Fruit fly (Drosophila melanogaster) whole organism, larva: Measurements from ENCODE around the gene CG5382.

Experiments
- noc ChIP-seq: fragments of 200-800 bp; sonication (Bioruptor generic); optimal IDR thresholded peaks from 3 replicates; lab custom pipeline; 2019; ENCODE audit warnings: missing biosample characterization, mild to moderate bottlenecking, missing genetic modification characterization, moderate library complexity

Gene CG5382

DNA sequence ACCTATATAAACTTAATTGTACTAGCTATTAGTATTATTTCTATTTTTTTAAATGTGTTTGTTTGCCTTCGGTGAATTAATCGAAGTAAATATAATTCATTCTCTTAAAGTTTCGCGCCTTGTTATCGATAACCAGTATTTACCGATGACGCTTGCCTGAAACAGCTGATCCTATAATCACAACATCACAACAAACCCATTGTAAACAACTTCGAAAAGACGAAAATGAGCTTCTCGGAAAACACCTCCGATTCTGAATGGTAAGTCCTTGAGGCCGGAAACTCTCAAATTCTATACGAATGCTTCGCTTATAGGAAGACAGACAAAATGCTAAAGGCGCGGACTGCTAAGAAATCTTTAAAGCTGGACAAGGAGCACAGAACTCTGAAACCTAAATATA is 14.2 kb upstream of the CG5382 start, which contains the start of gene CG34149:
CG34149 (plus strand) TSS at position 187 of the 400 bp plus-strand sequence.
- no peak for TF ChIP-seq noc (tag; lab: Kevin White, UChicago)

DNA sequence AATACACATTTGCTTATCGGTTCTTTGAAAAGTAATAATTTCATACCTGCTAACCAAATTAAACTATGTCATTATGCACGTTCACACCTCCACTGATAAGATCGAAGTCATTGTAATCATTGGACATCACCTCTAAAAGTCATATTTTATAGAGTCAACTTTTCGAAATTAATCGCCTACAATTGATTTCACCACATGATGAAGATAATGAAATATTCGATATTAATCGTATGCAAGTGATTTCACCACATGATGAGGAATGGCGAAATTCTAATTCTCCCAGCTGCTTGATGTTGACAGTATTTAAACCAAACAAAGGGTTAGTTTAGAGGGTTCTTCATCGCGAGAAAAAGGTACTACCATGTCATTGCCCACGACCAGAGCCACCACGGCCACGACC is 9.9 kb upstream of the CG5382 start, which contains the start of gene CG18596:
CG18596 (plus strand) TSS at position 250 of the 400 bp plus-strand sequence.
- no peak for TF ChIP-seq noc (tag; lab: Kevin White, UChicago)

DNA sequence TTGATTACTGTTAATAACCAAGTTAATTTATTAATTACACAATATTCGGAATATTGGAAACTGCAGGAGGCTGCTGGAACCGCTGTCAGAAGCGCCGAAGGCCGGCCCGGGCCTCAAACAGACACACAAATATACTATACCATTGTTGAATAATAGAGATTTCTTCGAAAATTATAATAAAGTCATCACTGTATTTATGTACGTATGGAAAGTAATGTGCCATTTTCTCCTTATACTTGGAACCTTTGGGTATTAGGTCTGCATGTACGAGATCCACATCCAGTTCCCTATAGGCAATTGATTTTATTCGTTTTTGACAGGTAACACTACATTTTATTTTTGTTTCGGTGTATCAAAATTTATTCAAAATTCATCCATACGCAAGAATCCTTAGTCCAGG is 6.8 kb upstream of the CG5382 start, which contains the start of gene CG7069:
CG7069 (plus strand) TSS at position 301 of the 400 bp plus-strand sequence.
- TF ChIP-seq noc (tag; lab: Kevin White, UChicago), result no peak

DNA sequence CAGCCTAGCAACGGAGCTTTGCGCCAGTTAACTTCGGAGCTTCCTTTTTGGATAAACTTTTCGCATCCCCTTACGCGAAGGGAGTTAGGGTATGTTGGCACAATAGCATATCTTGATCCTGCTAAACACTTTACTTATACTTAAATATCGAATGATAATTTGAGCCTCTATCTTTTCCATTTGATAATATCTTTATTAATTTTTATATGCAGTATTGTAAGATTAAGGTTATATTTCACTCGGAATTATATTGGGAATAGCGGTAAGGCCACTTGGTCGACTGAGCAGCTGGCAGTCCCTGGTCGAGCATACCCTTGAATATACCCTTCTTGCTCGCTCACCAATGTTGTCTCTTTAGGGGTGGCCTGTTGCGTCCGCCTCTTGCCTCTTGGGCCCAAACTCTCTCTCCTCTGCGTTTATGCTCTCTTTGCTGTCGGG is 3.0 kb upstream of the CG5382 start:
- no peak for TF ChIP-seq noc (tag; lab: Kevin White, UChicago)

DNA sequence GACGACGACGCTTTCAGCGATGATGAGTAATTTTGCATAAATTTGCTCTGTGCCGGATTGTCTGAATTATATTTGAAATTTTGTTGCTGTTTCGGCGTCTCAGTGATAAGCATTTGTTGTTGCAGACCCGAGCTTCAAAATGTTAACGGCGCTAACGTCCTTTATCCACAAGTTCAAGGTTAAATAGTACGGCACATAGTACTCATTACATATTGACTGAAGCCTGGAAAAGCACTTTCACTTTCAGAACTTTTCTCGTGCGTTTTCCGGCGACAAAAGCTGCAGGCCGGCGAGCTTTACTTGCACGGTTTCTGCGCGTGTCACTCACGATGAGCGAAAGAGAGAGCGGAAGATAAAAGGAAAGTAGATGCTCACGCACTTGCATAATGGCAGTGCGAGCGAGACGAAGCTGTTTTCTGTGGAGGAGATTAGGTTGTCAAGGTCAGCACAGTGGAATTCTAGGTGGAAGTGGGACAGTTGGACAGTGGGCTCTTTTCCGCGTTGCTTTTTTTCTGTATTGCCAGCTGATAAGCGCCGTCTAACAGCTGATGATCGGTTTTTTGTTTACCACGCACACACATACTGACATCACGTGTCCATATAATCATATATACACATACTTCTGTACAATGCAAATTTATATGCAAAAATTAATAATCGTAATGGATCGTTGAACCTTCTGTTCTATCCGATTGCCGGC is 2.4 kb upstream of the CG5382 start:
- peak; percentile 19 for TF ChIP-seq noc (tag; lab: Kevin White, UChicago)

DNA sequence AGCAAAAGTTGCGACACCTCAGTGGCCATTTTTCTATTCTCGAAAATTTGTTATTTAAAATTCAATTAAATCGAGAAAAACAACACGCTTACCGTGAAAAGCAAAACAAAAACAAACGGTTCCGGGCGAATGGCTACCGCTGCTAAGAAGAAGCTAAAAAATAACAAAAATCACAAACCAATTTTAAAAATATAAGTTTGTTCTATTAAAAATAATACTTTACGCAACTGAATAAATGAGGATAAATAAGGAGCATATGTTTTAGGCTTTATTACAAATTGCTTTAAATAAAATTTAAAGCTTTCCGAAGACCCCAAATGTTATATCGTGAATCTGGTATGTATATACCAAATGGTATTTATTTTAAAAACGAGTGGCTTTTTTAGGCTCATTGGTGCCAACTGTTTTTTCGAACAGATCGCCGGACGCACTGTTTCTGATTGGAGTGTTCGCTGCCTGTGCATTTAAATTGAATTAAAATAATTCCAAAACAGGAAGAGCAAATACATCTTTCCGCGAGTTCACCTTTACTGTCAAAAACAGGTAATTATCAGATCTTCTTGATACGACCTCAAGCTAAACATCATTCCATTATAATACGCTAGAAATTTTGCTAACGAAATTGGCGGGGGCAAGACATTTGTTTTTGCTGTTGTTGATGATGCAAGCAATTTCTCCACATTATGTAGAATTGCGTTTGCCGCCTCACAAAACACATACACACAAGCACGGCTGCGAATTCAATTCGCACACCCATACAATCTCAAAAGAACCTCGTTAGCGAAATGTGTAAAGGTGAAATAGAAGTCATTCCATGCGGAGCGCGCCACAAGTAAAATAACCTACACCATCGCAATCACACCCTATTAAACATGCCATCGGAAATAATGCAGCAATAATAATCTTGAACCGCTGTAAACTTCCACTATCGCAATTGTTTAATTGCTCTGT is 1.6 kb upstream of the CG5382 start, which contains the start of the genes Polr3F and PyK:
Polr3F (minus strand) TSS at position 248 of the 951 bp plus-strand sequence.
PyK (plus strand) TSS at position 411 of the 951 bp plus-strand sequence.
- TF ChIP-seq noc (tag; lab: Kevin White, UChicago), result no peak

DNA sequence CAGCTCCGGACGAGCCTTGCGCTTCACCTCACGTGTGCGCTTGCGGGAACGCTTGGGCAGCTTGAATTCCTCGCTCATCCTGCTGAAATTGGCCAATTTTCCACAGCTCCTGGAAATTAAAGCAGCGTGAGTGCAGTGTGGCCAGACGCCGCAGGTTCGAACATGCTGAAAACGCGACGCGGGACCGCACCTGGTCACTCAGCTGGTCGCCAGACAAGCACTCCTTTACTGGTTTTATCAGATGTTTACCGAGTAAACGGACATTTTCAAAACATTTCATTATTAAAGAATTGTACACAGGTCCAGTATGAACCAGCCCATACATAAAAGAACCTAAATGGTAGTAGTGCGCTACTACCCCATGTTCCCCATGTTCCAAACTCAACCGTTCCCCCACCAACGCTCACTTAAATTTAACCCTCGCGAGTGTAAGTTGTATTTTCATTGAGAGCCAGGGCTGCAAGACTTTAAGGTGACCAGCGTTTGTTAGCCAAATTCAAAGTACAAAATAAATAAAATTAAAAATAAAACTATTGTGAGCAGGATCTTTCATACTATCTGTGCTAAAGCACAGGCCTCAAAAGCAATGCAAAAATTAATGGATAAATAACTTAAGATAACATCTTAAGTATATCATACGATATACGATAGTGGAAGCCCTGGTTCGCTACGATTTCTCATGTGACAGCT is 3.4 kb downstream of the CG5382 start, which contains the start of the genes JMJD6, CG7071 and Muted:
JMJD6 (minus strand) TSS at position 154 of the 690 bp plus-strand sequence.
CG7071 (plus strand) TSS at position 403 of the 690 bp plus-strand sequence.
Muted (plus strand) TSS at position 403 of the 690 bp plus-strand sequence.
- peak; percentile 93 for TF ChIP-seq noc (tag; lab: Kevin White, UChicago)

DNA sequence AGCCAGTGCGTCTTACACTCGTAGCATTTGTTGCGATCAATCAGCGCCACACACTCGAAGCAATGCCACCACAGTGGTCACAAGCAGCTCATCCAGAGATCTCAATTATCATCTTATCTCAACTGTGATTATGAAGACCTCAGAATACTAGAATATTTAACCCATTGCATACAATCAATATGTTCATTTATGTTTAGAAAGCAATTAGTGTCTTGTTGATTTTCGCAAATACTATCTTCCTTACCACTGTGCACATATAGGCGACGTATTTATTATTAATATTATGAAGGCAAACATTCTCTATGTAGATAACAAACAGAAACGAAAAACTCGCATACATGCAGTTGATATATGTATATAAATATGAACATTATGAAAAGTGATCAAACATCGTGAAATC is 7.0 kb downstream of the CG5382 start:
- TF ChIP-seq noc (tag; lab: Kevin White, UChicago), result peak; percentile 73

DNA sequence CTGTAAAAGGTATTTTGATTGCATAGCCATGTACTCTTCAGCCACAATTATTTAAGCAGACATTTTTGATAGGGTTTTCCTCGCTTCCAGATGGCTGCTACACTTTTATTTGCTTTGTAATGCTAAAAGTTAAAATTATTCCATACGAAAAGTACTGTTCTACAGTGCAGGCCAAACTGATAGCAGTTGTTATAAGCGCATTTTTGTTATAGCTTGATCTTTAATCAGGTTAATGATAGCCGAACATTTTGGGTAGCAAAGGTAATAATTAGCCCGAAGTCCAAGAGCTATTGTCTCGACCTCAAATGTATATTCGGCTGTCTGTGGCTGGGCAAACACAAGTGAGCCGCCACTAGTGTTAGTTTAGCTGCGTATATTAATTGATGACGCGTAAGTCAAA is 7.8 kb downstream of the CG5382 start:
- TF ChIP-seq noc (tag; lab: Kevin White, UChicago), result peak; percentile 14

DNA sequence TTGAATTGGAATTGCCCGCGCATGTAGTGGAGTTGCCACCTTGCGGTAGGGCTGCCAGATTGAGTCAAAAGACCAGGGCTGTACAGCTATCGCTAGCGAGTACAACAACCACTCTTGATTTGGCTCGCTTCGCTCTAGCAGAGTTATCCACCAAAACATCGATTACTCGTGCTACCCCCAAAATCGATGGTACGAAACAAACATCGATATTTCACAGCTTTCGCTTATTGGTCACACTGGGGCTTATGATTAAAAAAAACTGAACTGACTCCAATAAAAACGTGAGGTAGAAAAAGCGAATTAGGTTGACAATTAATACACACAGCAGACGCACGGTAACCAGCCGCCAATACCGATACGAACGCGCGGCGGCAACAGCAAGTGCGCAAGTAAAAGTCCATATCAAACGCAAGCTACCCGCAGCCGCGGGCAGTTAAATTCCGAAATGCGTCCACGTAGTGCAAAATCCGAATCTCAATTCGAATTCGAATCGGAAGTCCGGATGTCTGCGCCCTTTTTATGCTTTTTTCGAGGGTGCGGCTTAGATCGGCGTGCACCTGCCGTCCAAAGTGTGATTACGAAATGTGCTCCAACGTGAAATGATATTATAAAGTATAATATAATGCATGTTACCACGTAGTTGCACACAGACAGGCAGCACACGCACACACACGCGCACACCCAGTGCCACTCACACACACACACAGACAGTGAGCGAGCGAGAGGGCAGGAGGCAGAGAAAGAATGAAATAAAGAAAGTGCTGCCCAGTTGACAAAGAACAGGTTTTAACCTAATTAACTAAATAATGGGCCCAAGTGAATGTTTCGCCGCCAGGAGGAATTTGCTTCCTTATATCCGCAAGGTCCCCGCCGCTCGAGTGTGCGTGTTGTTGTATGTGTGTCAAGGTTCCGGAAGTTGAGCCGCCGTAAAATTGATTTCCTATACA is 9.0 kb downstream of the CG5382 start, which contains the start of gene Sar1:
Sar1 (plus strand) TSS at position 222 of the 947 bp plus-strand sequence.
- peak; percentile 48 for TF ChIP-seq noc (tag; lab: Kevin White, UChicago)

DNA sequence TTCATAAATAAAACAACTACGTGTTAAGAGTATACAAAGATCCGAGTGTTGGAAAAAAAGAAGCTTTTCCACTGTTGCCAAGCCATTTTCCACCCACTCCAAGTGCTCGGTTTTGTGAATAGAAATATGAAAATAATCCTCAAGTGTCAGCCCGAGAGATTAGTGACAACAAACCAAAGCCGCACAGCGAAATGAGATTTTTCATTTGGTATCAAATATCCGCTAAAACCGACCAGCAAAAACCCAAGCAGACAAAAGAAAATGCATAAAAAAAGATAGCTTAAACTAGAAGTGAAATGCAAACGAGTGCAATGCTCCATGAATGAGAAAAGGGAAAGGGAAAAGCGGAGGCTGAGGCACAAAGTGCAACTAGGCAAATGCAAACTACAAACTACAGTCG is 14.4 kb downstream of the CG5382 start, which contains the start of gene rdhB:
rdhB (plus strand) TSS at position 301 of the 400 bp plus-strand sequence.
- no peak for TF ChIP-seq noc (tag; lab: Kevin White, UChicago)

DNA sequence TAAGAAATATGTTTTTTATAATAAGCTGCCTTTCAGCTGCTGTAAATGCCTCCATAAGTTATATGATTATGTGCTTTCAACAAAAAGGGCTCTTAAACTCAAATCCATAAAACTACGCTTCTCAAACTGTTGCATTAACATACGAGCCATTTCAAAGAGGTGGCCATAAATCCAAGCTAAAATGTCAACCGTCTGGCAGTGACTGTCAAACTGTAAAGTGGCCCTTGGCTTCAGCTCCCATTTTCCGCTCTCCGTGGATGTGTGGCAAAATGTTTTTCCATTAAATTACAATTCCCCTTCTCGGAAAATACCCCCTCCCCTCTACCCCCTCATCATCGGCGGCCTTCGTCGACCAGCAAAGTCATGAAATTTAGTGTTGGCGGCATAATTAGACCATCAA is 23.1 kb downstream of the CG5382 start:
- no peak for TF ChIP-seq noc (tag; lab: Kevin White, UChicago)

DNA sequence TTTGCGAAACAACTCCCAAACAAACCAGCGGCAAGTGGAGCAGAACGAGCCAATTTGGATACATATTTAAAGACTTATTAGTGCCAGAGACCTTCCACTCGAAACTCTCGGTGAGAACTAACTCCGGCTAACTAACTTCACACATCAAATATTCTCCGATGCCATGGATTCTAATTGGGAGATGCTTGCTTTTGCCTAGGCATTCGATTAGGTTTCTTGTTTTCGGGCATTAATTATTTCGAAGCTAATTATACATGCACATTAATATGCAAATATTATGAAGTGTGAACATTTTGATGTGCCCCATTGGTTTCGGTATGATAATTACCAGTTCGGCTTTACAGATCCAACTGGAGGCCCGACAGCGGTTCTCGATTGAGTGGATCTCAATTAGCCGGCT is 23.6 kb downstream of the CG5382 start, which contains the start of gene CG5386:
CG5386 (minus strand) TSS at position 101 of the 400 bp plus-strand sequence.
- TF ChIP-seq noc (tag; lab: Kevin White, UChicago), result no peak

DNA sequence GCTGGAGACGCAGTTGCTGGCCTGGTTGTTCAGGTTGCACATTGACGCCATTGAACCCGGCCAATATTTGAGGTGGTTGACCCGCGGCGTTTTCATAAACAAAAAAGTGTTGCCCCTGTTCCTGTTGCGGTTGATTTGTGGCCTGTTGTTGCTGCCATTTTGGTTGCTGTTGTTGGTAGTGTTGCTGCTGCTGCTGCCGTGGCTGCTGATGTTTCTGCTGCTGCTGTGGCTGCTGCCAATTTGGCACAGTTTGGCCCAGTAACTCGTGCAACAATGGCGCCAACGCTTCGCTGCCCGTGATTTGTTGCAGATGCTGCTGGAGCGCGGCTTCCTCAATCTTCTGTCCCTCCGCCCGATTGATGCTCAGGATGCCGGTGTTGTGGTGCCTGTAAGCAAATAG is 24.1 kb downstream of the CG5382 start:
- TF ChIP-seq noc (tag; lab: Kevin White, UChicago), result no peak
